Fruit fly (Drosophila melanogaster): ENCODE results near the gene tweek.

DNA sequence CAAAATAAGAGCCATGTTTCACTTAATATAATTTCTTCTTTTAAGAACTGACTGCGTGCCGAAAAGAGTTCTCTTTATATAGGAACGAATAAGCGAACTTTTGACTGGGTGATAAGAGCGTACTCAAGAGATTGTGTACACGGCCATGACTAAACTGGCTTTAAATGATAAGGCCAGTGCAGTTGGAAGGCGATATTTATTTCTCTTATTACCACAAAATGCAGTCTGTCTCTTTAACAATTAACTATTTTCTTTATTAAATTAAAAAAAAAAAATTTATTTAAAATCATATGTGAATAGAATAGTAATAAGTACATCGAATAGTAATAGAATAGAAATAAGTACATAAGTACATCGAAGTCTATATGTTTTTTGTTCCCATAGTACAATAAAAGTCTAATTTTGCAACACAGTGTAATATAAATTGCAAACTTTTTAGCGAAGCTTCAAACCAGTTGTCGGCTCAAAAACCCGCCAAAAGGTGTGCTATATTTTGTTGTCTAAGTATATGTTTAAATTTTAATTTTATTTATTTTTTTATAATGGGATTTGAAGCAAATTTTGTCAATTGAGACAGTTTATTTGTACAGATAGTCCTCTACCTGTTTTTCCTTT is 35.9 kb upstream of the tweek start, which contains the start of gene CG31810:
- no peak for TF ChIP-seq Crg-1 (GFP tag; optimal IDR thresholded peaks at IDR 0.05)
- TF ChIP-seq tj (GFP tag; optimal IDR thresholded peaks at IDR 0.05), result no peak
- no peak for TF ChIP-seq CG11617 (GFP tag; optimal IDR thresholded peaks at IDR 0.05)
- TF ChIP-seq CG7045 (GFP tag; optimal IDR thresholded peaks at IDR 0.05), result no peak
- TF ChIP-seq cic (GFP tag; optimal IDR thresholded peaks at IDR 0.05), result no peak
- TF ChIP-seq CG1620 (GFP tag; optimal IDR thresholded peaks at IDR 0.05), result no peak
- TF ChIP-seq Mnt (GFP tag; optimal IDR thresholded peaks at IDR 0.05), result no peak
- TF ChIP-seq cnc (optimal IDR thresholded peaks at IDR 0.05), result no peak
- TF ChIP-seq bab1 (GFP tag; optimal IDR thresholded peaks at IDR 0.05), result peak; percentile 1
- no peak for TF ChIP-seq CG7101 (tag; optimal IDR thresholded peaks at IDR 0.05)
- no peak for TF ChIP-seq pad (GFP tag; optimal IDR thresholded peaks at IDR 0.05)
- TF ChIP-seq kay (GFP tag; ENCODE audit: borderline replicate concordance), result no peak
- TF ChIP-seq CG5204 (GFP tag; optimal IDR thresholded peaks at IDR 0.05), result no peak
- TF ChIP-seq Clk (GFP tag; optimal IDR thresholded peaks at IDR 0.05), result no peak

Measured in whole organism, adult.